Worm (Caenorhabditis elegans): ENCODE data around the gene dhs-7.

- TF ChIP-seq lin-13 (GFP tag; optimal IDR thresholded peaks at IDR 0.05), result no peak
- no peak for TF ChIP-seq unc-98 (GFP tag; IDR thresholded peaks at IDR 0.05)
- TF ChIP-seq ces-1 (GFP tag; optimal IDR thresholded peaks at IDR 0.05), result no peak
- TF ChIP-seq egl-13 (tag; optimal IDR thresholded peaks at IDR 0.05), result no peak
- no peak for TF ChIP-seq nhr-77 (tag; optimal IDR thresholded peaks at IDR 0.05)
- TF ChIP-seq efl-1 (optimal IDR thresholded peaks at IDR 0.05), result no peak
- no peak for TF ChIP-seq efl-1 (GFP tag; optimal IDR thresholded peaks at IDR 0.05 in 1 of 2)
- no peak for TF ChIP-seq nhr-20 (tag; optimal IDR thresholded peaks at IDR 0.05)
- TF ChIP-seq snpc-4 (tag; optimal IDR thresholded peaks at IDR 0.05), result no peak
- no peak for TF ChIP-seq irx-1 (tag; optimal IDR thresholded peaks at IDR 0.05)
- no peak for TF ChIP-seq blmp-1 (tag; optimal IDR thresholded peaks at IDR 0.05)
- TF ChIP-seq nhr-84 (tag; optimal IDR thresholded peaks at IDR 0.05), result no peak
- no peak for TF ChIP-seq skn-1 (tag; optimal IDR thresholded peaks at IDR 0.05)
- no peak for TF ChIP-seq C04F5.9 (tag; optimal IDR thresholded peaks at IDR 0.05)
- TF ChIP-seq tlp-1 (tag; optimal IDR thresholded peaks at IDR 0.05), result no peak
Observed at ce11 chrII:7208184-7208583, at the start of gene dhs-7.

Measured in whole organism, L1 larva.